Worm (Caenorhabditis elegans) whole organism, L4 larva: ENCODE results near the gene sre-36.

Source experiments
- F37D6.2 ChIP-seq: sonication (generic microtip); optimal IDR thresholded peaks from 2 replicates; lab custom pipeline; 2016; ENCODE audit warnings: mild to moderate bottlenecking, missing genetic modification characterization, missing compliant biosample characterization
- F44E2.7 ChIP-seq: fragments of 200-800 bp; sonication (Bioruptor generic); IDR thresholded peaks from 2 replicates; pipeline ENCODE4 v2.1.2; 2022; ENCODE audit warnings: missing genetic modification characterization, missing compliant biosample characterization
- T26A8.4 ChIP-seq: fragments of 200-800 bp; sonication (Bioruptor generic); IDR thresholded peaks from 2 replicates; pipeline ENCODE4 v1.3.6; 2022; ENCODE audit warnings: missing genetic modification characterization, missing compliant biosample characterization
- Y105C5A.15 ChIP-seq: fragments of 200-800 bp; sonication (Bioruptor generic); IDR thresholded peaks from 2 replicates; pipeline ENCODE4 v1.3.6; 2022; ENCODE audit warnings: missing genetic modification characterization, missing compliant biosample characterization
- Y48G9A.11 ChIP-seq: fragments of 200-800 bp; sonication (Bioruptor generic); IDR thresholded peaks from 2 replicates; pipeline ENCODE4 v1.3.6; 2022; ENCODE audit warnings: missing genetic modification reagents, missing genetic modification characterization, missing compliant biosample characterization
- Y75B8A.6 ChIP-seq: fragments of 200-800 bp; sonication (Bioruptor generic); IDR thresholded peaks from 2 replicates; pipeline ENCODE4 v1.3.6; 2022; ENCODE audit warnings: missing genetic modification reagents, missing genetic modification characterization, missing compliant biosample characterization
- ama-1 ChIP-seq: fragments of 150-350 bp; optimal IDR thresholded peaks from 2 replicates; lab custom pipeline; 2014; ENCODE audit warnings: inconsistent platforms, mixed read lengths
- arid-1 ChIP-seq: fragments of 200-800 bp; sonication (Bioruptor generic); conservative IDR thresholded peaks from 2 replicates; pipeline ENCODE4 v1.3.6; 2022; ENCODE audit warnings: missing genetic modification reagents, missing genetic modification characterization, missing compliant biosample characterization
- ces-1 ChIP-seq: fragments of 150-350 bp; sonication (generic microtip); optimal IDR thresholded peaks from 4 replicates; lab custom pipeline; 2014; ENCODE audit warnings: missing biosample characterization, missing genetic modification reagents, missing genetic modification characterization
- daf-16 ChIP-seq, 3 experiments: sonication (generic microtip); optimal IDR thresholded peaks; 2 replicates each; lab custom pipeline; 2016 to 2017; ENCODE audit warnings: missing genetic modification characterization in 3 of 3, missing genetic modification reagents in 3 of 3, mild to moderate bottlenecking in 2 of 3, missing compliant biosample characterization in 2 of 3, missing biosample characterization in 1 of 3, moderate library complexity in 1 of 3
- dmd-6 ChIP-seq: fragments of 200-800 bp; sonication (Bioruptor generic); IDR thresholded peaks from 2 replicates; pipeline ENCODE4 v1.3.6; 2022; ENCODE audit warnings: missing genetic modification reagents, missing genetic modification characterization, missing compliant biosample characterization
- dve-1 ChIP-seq: sonication (generic microtip); optimal IDR thresholded peaks from 2 replicates; lab custom pipeline; 2017; ENCODE audit warnings: antibody characterized with exemption, mild to moderate bottlenecking, missing genetic modification characterization, missing compliant biosample characterization; ENCODE audit not compliant: insufficient read depth
- egl-27 ChIP-seq: sonication (generic microtip); optimal IDR thresholded peaks from 3 replicates; lab custom pipeline; 2017; ENCODE audit warnings: missing biosample characterization, missing genetic modification reagents, missing genetic modification characterization
- hif-1 ChIP-seq, 2 experiments: sonication (generic microtip); optimal IDR thresholded peaks; 2 replicates each; lab custom pipeline; 2016 to 2017; ENCODE audit warnings: missing compliant biosample characterization in 2 of 2, missing genetic modification characterization in 2 of 2, missing genetic modification reagents in 2 of 2, missing genotype in 2 of 2, mild to moderate bottlenecking in 1 of 2
- hlh-11 ChIP-seq: fragments of 200-800 bp; sonication (Bioruptor generic); optimal IDR thresholded peaks from 2 replicates; lab custom pipeline; 2018; ENCODE audit warnings: mild to moderate bottlenecking, missing genetic modification characterization, missing compliant biosample characterization
- hlh-30 ChIP-seq: sonication (generic microtip); optimal IDR thresholded peaks from 2 replicates; lab custom pipeline; 2017; ENCODE audit warnings: antibody characterized with exemption, mild to moderate bottlenecking, missing genetic modification characterization, missing compliant biosample characterization; ENCODE audit not compliant: insufficient read depth
- lim-7 ChIP-seq: fragments of 200-800 bp; sonication (Bioruptor generic); IDR thresholded peaks from 2 replicates; pipeline ENCODE4 v1.3.6; 2022; ENCODE audit warnings: missing genetic modification characterization, missing compliant biosample characterization
- lin-15B ChIP-seq: fragments of 150-350 bp; sonication (generic microtip); optimal IDR thresholded peaks from 3 replicates; lab custom pipeline; 2014; ENCODE audit warnings: missing biosample characterization, missing genetic modification characterization
- lir-3 ChIP-seq: sonication (generic microtip); optimal IDR thresholded peaks from 2 replicates; lab custom pipeline; 2016; ENCODE audit warnings: mild to moderate bottlenecking, missing genetic modification characterization, missing compliant biosample characterization
- lsy-2 ChIP-seq, 2 experiments: fragments of 150-350 bp in 1 of 2; sonication (generic microtip) in 1 of 2; optimal IDR thresholded peaks; 2 replicates each; lab custom pipeline; 2014 to 2017; ENCODE audit warnings: missing biosample characterization in 2 of 2, missing genetic modification characterization in 2 of 2
- mdl-1 ChIP-seq, 2 experiments: fragments of 150-350 bp in 1 of 2; sonication (generic microtip) in 1 of 2; optimal IDR thresholded peaks; 2 replicates each; lab custom pipeline; 2014 to 2017; ENCODE audit warnings: missing biosample characterization in 2 of 2, missing genetic modification characterization in 2 of 2
- mdt-29 ChIP-seq: fragments of 200-800 bp; sonication (Bioruptor generic); IDR thresholded peaks from 2 replicates; pipeline ENCODE4 v1.3.6; 2022; ENCODE audit warnings: missing genetic modification reagents, missing genetic modification characterization, missing compliant biosample characterization
- mep-1 ChIP-seq: fragments of 150-350 bp; sonication (generic microtip); optimal IDR thresholded peaks from 3 replicates; lab custom pipeline; 2014; ENCODE audit warnings: missing biosample characterization, missing genetic modification characterization
- mxl-2 ChIP-seq: fragments of 200-800 bp; sonication (Bioruptor generic); conservative IDR thresholded peaks from 2 replicates; pipeline ENCODE4 v1.3.6; 2022; ENCODE audit warnings: missing genetic modification reagents, missing genetic modification characterization, missing compliant biosample characterization
- mxl-3 ChIP-seq: fragments of 200-800 bp; sonication (Bioruptor generic); optimal IDR thresholded peaks from 2 replicates; lab custom pipeline; 2018; ENCODE audit warnings: mild to moderate bottlenecking, missing genetic modification characterization, missing compliant biosample characterization
- nhr-102 ChIP-seq: sonication (generic microtip); optimal IDR thresholded peaks from 2 replicates; lab custom pipeline; 2016; ENCODE audit warnings: mild to moderate bottlenecking, missing genetic modification characterization, moderate library complexity, missing compliant biosample characterization
- nhr-11 ChIP-seq: fragments of 150-350 bp; optimal IDR thresholded peaks from 2 replicates; lab custom pipeline; 2014; ENCODE audit warnings: missing biosample characterization, missing genetic modification characterization
- nhr-111 ChIP-seq: fragments of 200-800 bp; sonication (Bioruptor generic); optimal IDR thresholded peaks from 2 replicates; lab custom pipeline; 2018; ENCODE audit warnings: mild to moderate bottlenecking, missing genetic modification characterization, missing compliant biosample characterization
- nhr-237 ChIP-seq: sonication (generic microtip); optimal IDR thresholded peaks from 2 replicates; lab custom pipeline; 2017; ENCODE audit warnings: missing biosample characterization, missing genetic modification characterization
- nhr-25 ChIP-seq: sonication (generic microtip); optimal IDR thresholded peaks from 2 replicates; lab custom pipeline; 2017; ENCODE audit warnings: missing genetic modification characterization, mild to moderate bottlenecking, missing compliant biosample characterization, antibody characterized with exemption, moderate library complexity, borderline replicate concordance; ENCODE audit not compliant: insufficient read depth
- nhr-28 ChIP-seq: fragments of 150-350 bp; optimal IDR thresholded peaks from 2 replicates; lab custom pipeline; 2014; ENCODE audit warnings: missing biosample characterization, missing genetic modification characterization
- nhr-41 ChIP-seq: fragments of 200-800 bp; sonication (Bioruptor generic); IDR thresholded peaks from 2 replicates; pipeline ENCODE4 v1.3.6; 2022; ENCODE audit warnings: missing genetic modification reagents, missing genetic modification characterization, missing compliant biosample characterization
- nhr-76 ChIP-seq: fragments of 150-350 bp; optimal IDR thresholded peaks from 2 replicates; lab custom pipeline; 2014; ENCODE audit warnings: missing biosample characterization, missing genetic modification characterization
- pha-4 ChIP-seq, 2 experiments: fragments of 150-350 bp in 1 of 2; fragments of 200-800 bp in 1 of 2; sonication (Bioruptor generic) in 1 of 2; IDR thresholded peaks in 1 of 2; optimal IDR thresholded peaks in 1 of 2; 2 replicates each; pipeline versions ENCODE4 v1.3.6 to Lab custom; 2014 to 2022; ENCODE audit warnings: missing genetic modification characterization in 2 of 2, missing genetic modification reagents in 2 of 2, missing biosample characterization in 1 of 2, missing compliant biosample characterization in 1 of 2
- rbr-2 ChIP-seq: sonication (generic microtip); optimal IDR thresholded peaks from 2 replicates; lab custom pipeline; 2016; ENCODE audit warnings: missing genotype, missing genetic modification characterization, missing compliant biosample characterization
- saeg-2 ChIP-seq: fragments of 200-800 bp; sonication (Bioruptor generic); IDR thresholded peaks from 2 replicates; pipeline ENCODE4 v1.3.6; 2022; ENCODE audit warnings: missing genetic modification reagents, missing genetic modification characterization, missing compliant biosample characterization
- skn-1 ChIP-seq: fragments of 150-350 bp; optimal IDR thresholded peaks from 2 replicates; lab custom pipeline; 2014; ENCODE audit warnings: missing biosample characterization, missing genetic modification characterization
- spr-3 ChIP-seq: fragments of 200-800 bp; sonication (Bioruptor generic); optimal IDR thresholded peaks from 2 replicates; lab custom pipeline; 2018; ENCODE audit warnings: mild to moderate bottlenecking, missing genetic modification characterization, missing compliant biosample characterization
- tag-97 ChIP-seq: fragments of 200-800 bp; sonication (Bioruptor generic); IDR thresholded peaks from 2 replicates; pipeline ENCODE4 v1.3.6; 2022; ENCODE audit warnings: missing genetic modification characterization, missing compliant biosample characterization
- unc-130 ChIP-seq: sonication (generic microtip); optimal IDR thresholded peaks from 2 replicates; lab custom pipeline; 2016; ENCODE audit warnings: missing genetic modification reagents, missing genetic modification characterization, missing compliant biosample characterization
- unc-39 ChIP-seq: sonication (generic microtip); optimal IDR thresholded peaks from 2 replicates; lab custom pipeline; 2017; ENCODE audit warnings: missing biosample characterization, missing genetic modification characterization
- zag-1 ChIP-seq: fragments of 150-350 bp; optimal IDR thresholded peaks from 2 replicates; lab custom pipeline; 2014; ENCODE audit warnings: missing biosample characterization, missing genetic modification characterization
- zfp-3 ChIP-seq: fragments of 200-800 bp; sonication (Bioruptor generic); conservative IDR thresholded peaks from 2 replicates; pipeline ENCODE4 v1.3.6; 2022; ENCODE audit warnings: missing genetic modification reagents, missing genetic modification characterization, missing compliant biosample characterization
- zip-11 ChIP-seq: fragments of 200-800 bp; sonication (Bioruptor generic); IDR thresholded peaks from 2 replicates; pipeline ENCODE4 v1.3.6; 2022; ENCODE audit warnings: missing genetic modification characterization, missing compliant biosample characterization
- zip-2 ChIP-seq: fragments of 150-350 bp; optimal IDR thresholded peaks from 2 replicates; lab custom pipeline; 2014; ENCODE audit warnings: missing biosample characterization, missing genetic modification characterization
- ztf-7 ChIP-seq: fragments of 150-350 bp; optimal IDR thresholded peaks from 2 replicates; lab custom pipeline; 2014; ENCODE audit warnings: missing biosample characterization, missing genetic modification characterization

The sre-36 gene

DNA sequence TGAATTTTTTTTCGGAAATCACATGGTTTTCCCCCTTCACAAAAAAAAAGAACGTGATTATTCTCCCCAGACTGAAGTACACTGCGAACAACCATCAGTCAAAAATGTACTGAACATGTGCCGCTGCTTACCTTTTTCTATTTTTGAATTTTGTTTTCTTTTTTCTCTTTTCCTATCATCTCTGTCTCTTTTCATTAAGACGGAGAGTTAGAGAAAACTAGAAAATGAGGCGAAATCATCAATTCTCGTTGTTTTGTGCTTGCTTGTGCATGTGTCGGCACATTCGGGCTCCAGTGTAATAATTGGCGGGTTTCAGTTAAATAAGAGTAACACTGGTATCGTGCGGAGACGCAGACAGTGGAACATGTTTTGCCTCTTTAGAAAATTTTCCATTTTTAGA, 47.2 kb upstream of the sre-36 start (continued):
- TF ChIP-seq ces-1 (no peak), mdl-1 (tag; optimal IDR thresholded peaks at IDR 0.05; lab: Kevin White, UChicago) (peak in 1 of 2 experiments; percentile 76), hif-1 (tag; optimal IDR thresholded peaks at IDR 0.05; lab: Kevin White, UChicago) (peak in 1 of 2 experiments; percentile 61), mxl-3 (peak; percentile 37), daf-16 (GFP tag; optimal IDR thresholded peaks at IDR 0.05; lab: Kevin White, UChicago) (peak in 1 of 2 experiments; percentile 90), daf-16 (tag; optimal IDR thresholded peaks at IDR 0.05; lab: Kevin White, UChicago) (peak; percentile 85), zfp-3 (GFP tag; lab: Robert Waterston, UW) (no peak), lin-15B (tag; lab: Kevin White, UChicago) (no peak), tag-97 (no peak), dmd-6 (GFP tag; lab: Robert Waterston, UW) (peak; percentile 85), nhr-11 (peak; percentile 75), hlh-11 (tag; lab: Kevin White, UChicago) (peak; percentile 79), hlh-30 (peak; percentile 86), mdt-29 (GFP tag; lab: Robert Waterston, UW) (no peak), ztf-7 (no peak), nhr-76 (no peak), rbr-2 (peak; percentile 9)

DNA sequence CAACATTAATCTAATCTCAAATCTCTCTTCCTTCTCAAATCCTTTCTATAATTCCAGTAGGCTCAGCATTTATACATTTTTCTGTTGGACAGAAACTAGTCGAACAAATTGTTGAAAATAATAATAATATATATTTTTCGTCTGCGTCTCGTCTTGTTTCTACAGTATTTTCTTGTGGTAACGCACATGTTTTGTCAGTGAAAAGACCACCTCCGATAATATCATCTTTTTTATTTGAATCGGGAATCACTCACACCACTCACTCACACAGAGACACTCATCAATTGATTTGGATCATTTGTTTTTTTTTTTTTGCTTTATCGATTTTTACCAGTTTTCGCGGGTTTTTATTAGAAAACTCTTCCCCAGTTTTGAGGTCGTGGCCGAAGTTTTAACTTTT, 44.8 kb upstream of the sre-36 start:
- TF ChIP-seq nhr-25 (tag; lab: Kevin White, UChicago) = no peak
- TF ChIP-seq F37D6.2 = no peak
- TF ChIP-seq hlh-30 = peak; percentile 46
- TF ChIP-seq mep-1 = peak; percentile 0
- TF ChIP-seq lsy-2 (tag; optimal IDR thresholded peaks at IDR 0.05; lab: Kevin White, UChicago) = peak in 1 of 2 experiments; percentile 31
- TF ChIP-seq F44E2.7 (GFP tag; lab: Robert Waterston, UW) = no peak
- no peak for TF ChIP-seq lir-3 (tag; lab: Kevin White, UChicago)
- TF ChIP-seq nhr-28 = peak; percentile 14
- TF ChIP-seq daf-16 (GFP tag; optimal IDR thresholded peaks at IDR 0.05; lab: Kevin White, UChicago) = no peak
- TF ChIP-seq daf-16 (tag; optimal IDR thresholded peaks at IDR 0.05; lab: Kevin White, UChicago) = peak; percentile 12
- peak; percentile 28 for TF ChIP-seq dve-1
- TF ChIP-seq Y105C5A.15 (GFP tag; lab: Robert Waterston, UW) = no peak
- TF ChIP-seq mdl-1 (tag; optimal IDR thresholded peaks at IDR 0.05; lab: Kevin White, UChicago) = peak in 1 of 2 experiments; percentile 51
- TF ChIP-seq mxl-3 = peak; percentile 47

DNA sequence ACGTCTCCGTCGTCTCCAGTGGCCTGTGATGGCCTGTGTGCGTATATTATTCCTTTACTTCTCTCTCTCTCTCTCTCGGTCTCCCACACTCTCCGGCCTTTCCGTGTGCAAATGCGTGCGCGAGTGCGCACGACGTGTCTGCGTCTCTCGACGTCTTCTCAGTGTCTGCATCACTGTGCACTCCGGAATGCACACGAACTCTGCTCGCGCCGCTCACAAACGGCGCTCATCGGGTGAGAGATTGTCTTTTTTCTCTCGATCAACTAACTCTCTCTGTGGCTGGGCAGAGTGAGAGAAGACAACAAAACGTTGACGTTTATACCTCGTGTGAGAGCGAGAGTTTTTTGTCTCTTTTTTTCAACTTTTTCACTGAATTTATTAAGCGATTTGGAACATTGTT, 43.5 kb upstream of the sre-36 start:
- TF ChIP-seq mdt-29 (GFP tag; lab: Robert Waterston, UW) (no peak), Y75B8A.6 (GFP tag; lab: Robert Waterston, UW) (peak; percentile 36; the same call in 1 of the 2 replicates), arid-1 (GFP tag; lab: Robert Waterston, UW) (peak; percentile 78), lim-7 (GFP tag; lab: Robert Waterston, UW) (no peak), dve-1 (peak; percentile 96), mxl-2 (peak; percentile 45; the same call in 1 of the 2 replicates), lir-3 (tag; lab: Kevin White, UChicago) (no peak), pha-4 (GFP tag; IDR thresholded peaks at IDR 0.05; lab: Robert Waterston, UW) (peak; percentile 80), pha-4 (tag; optimal IDR thresholded peaks at IDR 0.05; lab: Kevin White, UChicago) (no peak), nhr-111 (no peak), ama-1 (lab: Kevin White, UChicago) (no peak), nhr-11 (peak; percentile 68), unc-130 (GFP tag; lab: Kevin White, UChicago) (peak; percentile 32), T26A8.4 (peak; percentile 72; the same call in 1 of the 2 replicates), zip-11 (GFP tag; lab: Robert Waterston, UW) (no peak), zip-2 (tag; lab: Kevin White, UChicago) (no peak), ces-1 (no peak), dmd-6 (GFP tag; lab: Robert Waterston, UW) (peak; percentile 96), saeg-2 (GFP tag; lab: Robert Waterston, UW) (peak; percentile 83; the same call in 1 of the 2 replicates), unc-39 (tag; lab: Kevin White, UChicago) (no peak), spr-3 (GFP tag; lab: Kevin White, UChicago) (peak; percentile 31), zag-1 (tag; lab: Kevin White, UChicago) (no peak), nhr-102 (tag; lab: Kevin White, UChicago) (peak; percentile 75), skn-1 (no peak), mxl-3 (peak; percentile 91), Y105C5A.15 (GFP tag; lab: Robert Waterston, UW) (no peak), nhr-41 (no peak), nhr-237 (no peak), Y48G9A.11 (GFP tag; lab: Robert Waterston, UW) (no peak), egl-27 (no peak)
